Worm (Caenorhabditis elegans): ENCODE measurements around the gene srbc-8.
"Not testable (repeated sequence)": the region's sequence is repeated elsewhere in the genome, so short reads cannot be mapped to it uniquely, and the experiment has no call there.

The srbc-8 gene

DNA sequence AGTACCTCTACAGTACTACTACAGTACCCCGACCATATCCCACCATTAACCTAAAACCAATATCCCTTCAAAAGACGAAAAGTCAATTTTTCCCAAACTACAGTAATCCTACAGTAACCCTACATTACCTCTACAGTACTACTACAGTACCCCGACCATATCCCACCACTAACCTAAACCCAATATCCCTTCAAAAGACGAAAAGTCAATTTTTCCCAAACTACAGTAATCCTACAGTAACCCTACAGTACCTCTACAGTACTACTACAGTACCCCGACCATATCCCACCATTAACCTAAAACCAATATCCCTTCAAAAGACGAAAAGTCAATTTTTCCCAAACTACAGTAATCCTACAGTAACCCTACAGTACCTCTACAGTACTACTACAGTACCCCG, 40.6 kb downstream of the srbc-8 start, which contains the start of gene nhr-141:
nhr-141 (plus strand) TSS at position 331 of the 400 bp plus-strand sequence.
- not testable (repeated sequence) for TF ChIP-seq unc-62 (GFP tag; optimal IDR thresholded peaks at IDR 0.05)

DNA sequence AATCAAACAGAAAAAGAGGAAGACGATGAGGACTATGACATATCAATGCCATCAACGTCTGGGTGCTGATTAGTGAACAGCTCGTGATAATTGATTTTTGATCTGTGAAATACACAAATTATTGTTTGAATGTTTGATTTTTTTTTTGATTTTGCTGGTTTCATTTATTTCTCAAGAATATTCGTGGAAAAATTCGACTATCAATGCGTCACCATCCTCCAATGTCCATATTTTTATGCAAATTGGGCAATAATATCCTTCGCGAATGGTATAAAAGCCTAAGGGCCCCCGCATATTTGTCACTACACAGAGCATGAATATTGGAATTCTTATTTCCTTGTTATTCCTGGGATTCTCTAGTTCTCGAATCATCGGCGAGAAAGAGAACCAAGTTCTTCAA, 45.1 kb downstream of the srbc-8 start, which contains the start of gene try-13:
try-13 (plus strand) TSS at position 301 of the 400 bp plus-strand sequence.
- no peak for TF ChIP-seq unc-62 (GFP tag; optimal IDR thresholded peaks at IDR 0.05)

DNA sequence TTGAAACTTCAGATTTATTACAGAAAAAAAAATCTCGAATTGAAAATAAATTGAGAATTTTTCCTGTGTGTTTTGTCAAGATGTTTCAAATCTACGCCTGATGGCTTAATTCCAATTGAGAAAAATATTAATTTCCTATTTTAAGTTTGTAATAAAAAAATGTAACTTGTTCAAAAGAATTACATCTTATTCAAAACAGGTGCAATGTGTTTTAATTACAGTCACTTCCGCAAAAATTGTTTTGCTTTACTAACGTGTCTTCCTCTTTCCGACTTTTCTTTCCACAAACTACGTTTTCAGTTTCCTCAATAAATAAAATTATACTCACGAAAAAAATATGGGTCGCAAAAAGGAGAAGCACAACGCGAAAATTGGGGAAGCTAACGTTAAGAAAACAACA, 46.9 kb downstream of the srbc-8 start, which contains the start of gene F25E5.16:
F25E5.16 (plus strand) TSS at position 301 of the 400 bp plus-strand sequence.
- TF ChIP-seq unc-62 (GFP tag; optimal IDR thresholded peaks at IDR 0.05) = no peak

DNA sequence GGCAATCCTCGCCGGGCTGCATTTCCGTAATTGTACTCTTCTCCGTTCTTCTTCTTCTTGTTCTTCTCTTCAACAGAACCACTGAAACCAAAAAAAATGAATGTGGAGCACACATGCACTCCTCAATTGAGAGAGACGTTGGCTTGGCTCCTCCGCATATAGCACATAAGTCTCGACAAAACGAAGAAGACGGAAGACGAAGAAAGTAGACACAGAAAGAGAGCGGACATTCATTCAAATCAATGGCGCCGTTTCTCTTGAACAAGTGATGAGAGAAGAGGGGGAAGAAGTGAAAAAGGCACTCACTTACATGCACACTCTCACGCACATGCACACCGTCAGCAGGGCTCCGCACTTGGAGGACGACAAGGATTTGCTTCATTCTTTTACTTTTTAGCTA, 47.4 kb downstream of the srbc-8 start, which contains the start of gene F25E5.9:
F25E5.9 (minus strand) TSS at position 382 of the 400 bp plus-strand sequence.
- TF ChIP-seq unc-62 (GFP tag; optimal IDR thresholded peaks at IDR 0.05) = no peak

DNA sequence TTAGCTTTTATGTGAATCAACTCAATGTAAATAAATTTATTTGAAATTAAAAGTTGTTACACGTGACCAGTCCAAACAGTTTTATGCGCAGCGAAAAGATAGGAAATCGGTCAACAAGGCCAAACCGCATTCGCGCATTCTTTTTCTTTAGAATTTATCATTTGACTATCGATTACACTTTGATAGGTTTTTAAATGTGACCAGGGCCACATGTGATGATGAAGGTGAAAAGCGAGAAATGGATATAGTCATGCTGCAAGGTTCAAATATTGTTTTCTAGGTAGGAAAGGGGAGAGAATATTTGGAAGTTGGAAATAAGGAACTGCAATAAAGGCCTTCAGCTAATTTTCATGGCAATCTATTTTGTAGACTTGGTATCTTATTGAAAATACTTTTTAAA, 48.0 kb downstream of the srbc-8 start:
- no peak for TF ChIP-seq unc-62 (GFP tag; optimal IDR thresholded peaks at IDR 0.05)

DNA sequence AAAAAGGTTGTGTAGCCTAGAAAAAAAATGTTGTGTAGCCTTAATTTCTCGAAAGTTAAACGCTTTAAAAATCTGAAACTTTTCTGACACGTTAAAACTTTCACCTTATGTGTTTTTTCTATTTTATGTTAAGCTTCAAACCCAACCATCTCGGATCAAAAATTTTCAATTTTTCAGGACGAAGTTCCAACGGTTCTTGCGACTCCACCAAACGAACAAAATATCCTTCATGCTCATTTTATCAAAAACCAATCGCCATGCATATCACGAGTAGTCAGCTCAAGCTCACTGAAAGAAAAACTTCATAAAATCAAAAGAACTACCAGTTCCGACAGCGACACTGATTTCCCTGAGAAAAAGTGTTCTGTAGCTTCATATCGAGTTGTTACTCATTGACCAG, 48.4 kb downstream of the srbc-8 start:
- no peak for TF ChIP-seq unc-62 (GFP tag; optimal IDR thresholded peaks at IDR 0.05)

DNA sequence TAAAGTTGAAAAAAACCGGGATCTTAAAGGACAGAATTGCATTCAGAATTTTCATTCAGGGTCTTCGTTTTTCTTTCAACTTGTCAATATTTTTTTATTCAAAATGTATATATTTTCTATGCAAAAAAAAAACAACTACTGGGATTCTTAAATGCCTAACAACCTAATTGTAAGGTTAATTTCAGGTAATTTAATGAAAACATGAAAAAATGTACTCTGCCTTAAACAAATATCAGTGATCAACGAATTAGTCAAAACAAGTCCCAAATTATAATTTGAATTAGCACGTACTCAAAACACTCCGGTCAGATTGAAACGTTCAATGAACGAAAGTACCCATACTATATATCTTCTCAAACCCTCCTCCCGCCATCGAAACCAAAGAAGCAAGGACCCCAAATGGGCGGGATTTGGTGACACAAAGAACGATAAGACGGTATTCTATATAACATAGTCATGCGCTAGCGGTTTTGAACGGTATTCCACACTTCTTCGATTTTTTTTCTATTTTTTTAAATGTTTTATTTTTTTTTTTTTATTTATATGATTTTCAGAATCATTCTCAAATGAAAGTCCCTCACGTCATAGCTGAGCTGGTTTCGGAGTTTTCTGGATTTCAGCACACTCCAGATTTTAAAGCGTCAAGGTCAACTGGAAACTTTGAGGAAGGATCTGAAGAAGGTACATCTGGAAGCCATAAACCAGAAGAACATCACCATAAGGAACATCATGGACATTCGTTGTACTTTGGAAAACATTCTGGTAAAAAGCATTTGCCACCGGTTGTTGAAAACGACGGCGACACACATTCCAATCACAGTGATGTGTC, 49.3 kb downstream of the srbc-8 start, which contains the start of the genes ddo-2 and F25E5.8:
ddo-2 (minus strand) TSS at position 330 of the 829 bp plus-strand sequence.
F25E5.8 (plus strand) TSS at position 555 of the 829 bp plus-strand sequence.
- no peak for TF ChIP-seq unc-62 (GFP tag; optimal IDR thresholded peaks at IDR 0.05)

DNA sequence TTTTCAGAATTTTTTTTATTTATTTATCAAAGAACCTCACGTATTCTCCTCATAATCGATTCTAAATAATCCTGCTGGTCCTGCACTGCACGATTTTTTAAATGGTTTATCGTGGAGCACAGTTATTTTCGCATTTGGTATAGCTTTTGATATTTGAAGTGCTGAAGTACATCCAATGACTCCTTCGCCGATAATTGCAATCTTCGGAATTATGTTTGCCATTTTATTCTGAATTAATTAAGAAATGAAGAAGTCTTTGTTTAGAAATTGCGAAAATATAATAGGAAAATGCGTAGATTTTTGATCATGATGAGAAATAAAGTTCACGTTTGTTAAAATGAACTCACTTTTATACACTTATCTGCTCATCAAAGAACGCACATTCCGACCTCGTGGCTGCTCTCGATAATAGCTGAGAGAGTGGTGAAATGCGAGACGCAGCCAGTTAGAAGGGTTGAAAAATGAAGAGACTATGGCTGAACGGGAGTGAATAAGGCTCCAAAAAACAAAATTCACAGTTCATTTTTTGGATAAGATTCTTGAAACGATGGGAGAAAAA, 50.0 kb downstream of the srbc-8 start:
- no peak for TF ChIP-seq unc-62 (GFP tag; optimal IDR thresholded peaks at IDR 0.05)
